Worm (Caenorhabditis elegans) whole organism, L1 larva: Measurements from ENCODE around the gene Y39A1A.22.
"Not testable (repeated sequence)": the region's sequence is repeated elsewhere in the genome, so short reads cannot be mapped to it uniquely, and the experiment has no call there.

Source experiments
- C04F5.9 ChIP-seq: sonication (generic microtip); optimal IDR thresholded peaks from 2 replicates; lab custom pipeline; 2016; ENCODE audit warnings: missing genetic modification characterization, missing compliant biosample characterization
- C16A3.4 ChIP-seq: fragments of 150-350 bp; optimal IDR thresholded peaks from 2 replicates; lab custom pipeline; 2014; ENCODE audit warnings: missing biosample characterization, missing genetic modification characterization
- F16B12.6 ChIP-seq: fragments of 150-350 bp; optimal IDR thresholded peaks from 2 replicates; lab custom pipeline; 2014; ENCODE audit warnings: missing biosample characterization, missing genetic modification characterization
- ceh-8 ChIP-seq: fragments of 200-800 bp; sonication (Bioruptor generic); optimal IDR thresholded peaks from 2 replicates; lab custom pipeline; 2018; ENCODE audit warnings: mild to moderate bottlenecking, missing genetic modification characterization, moderate library complexity, missing compliant biosample characterization
- ceh-82 ChIP-seq, 3 experiments: fragments of 150-350 bp in 1 of 3; sonication (generic microtip) in 2 of 3; optimal IDR thresholded peaks; 2 replicates each; lab custom pipeline; 2014 to 2017; ENCODE audit warnings: missing biosample characterization in 3 of 3, missing genetic modification characterization in 3 of 3
- dpl-1 ChIP-seq, 3 experiments: fragments of 150-350 bp in 2 of 3; sonication (generic microtip) in 1 of 3; optimal IDR thresholded peaks; 2 replicates each; lab custom pipeline; 2014 to 2017; ENCODE audit warnings: missing biosample characterization in 3 of 3, missing genetic modification characterization in 3 of 3, missing genetic modification reagents in 3 of 3
- dsc-1 ChIP-seq: sonication (generic microtip); optimal IDR thresholded peaks from 2 replicates; lab custom pipeline; 2016; ENCODE audit warnings: mild to moderate bottlenecking, missing genetic modification characterization, missing compliant biosample characterization
- efl-1 ChIP-seq, 4 experiments: fragments of 150-350 bp; optimal IDR thresholded peaks in 3 of 4; peaks in 1 of 4; 1 replicate in 1 of 4; 2 replicates in 3 of 4; lab custom pipeline; 2014; ENCODE audit warnings: missing biosample characterization in 2 of 4, missing genetic modification characterization in 2 of 4, missing genetic modification reagents in 2 of 4
- efl-3 ChIP-seq: fragments of 200-800 bp; sonication (Bioruptor generic); optimal IDR thresholded peaks from 2 replicates; lab custom pipeline; 2018; ENCODE audit warnings: mild to moderate bottlenecking, missing genetic modification characterization, missing compliant biosample characterization
- egl-13 ChIP-seq: sonication (generic microtip); optimal IDR thresholded peaks from 2 replicates; lab custom pipeline; 2016; ENCODE audit warnings: missing genotype, missing genetic modification reagents, missing genetic modification characterization, missing compliant biosample characterization
- egl-27 ChIP-seq, 2 experiments: fragments of 150-350 bp in 1 of 2; sonication (generic microtip); optimal IDR thresholded peaks; 3 replicates each; lab custom pipeline; 2017 to 2018; ENCODE audit warnings: missing biosample characterization in 2 of 2, missing genetic modification characterization in 2 of 2, missing genetic modification reagents in 2 of 2
- elt-3 ChIP-seq, 6 experiments: fragments of 150-350 bp in 1 of 6; sonication (generic microtip); optimal IDR thresholded peaks; 2 replicates each; lab custom pipeline; 2017 to 2018; ENCODE audit warnings: missing biosample characterization in 6 of 6, missing genetic modification characterization in 6 of 6, inconsistent platforms in 1 of 6
- fkh-8 ChIP-seq: sonication (generic microtip); optimal IDR thresholded peaks from 2 replicates; lab custom pipeline; 2016; ENCODE audit warnings: mild to moderate bottlenecking, missing genetic modification characterization, missing compliant biosample characterization
- fos-1 ChIP-seq: fragments of 150-350 bp; optimal IDR thresholded peaks from 2 replicates; lab custom pipeline; 2014; ENCODE audit warnings: missing biosample characterization, missing genetic modification characterization
- hlh-17 ChIP-seq: fragments of 200-800 bp; sonication (Bioruptor generic); optimal IDR thresholded peaks from 2 replicates; lab custom pipeline; 2018; ENCODE audit warnings: missing genetic modification characterization, mild to moderate bottlenecking, missing compliant biosample characterization, moderate library complexity, borderline replicate concordance
- irx-1 ChIP-seq: sonication (generic microtip); optimal IDR thresholded peaks from 2 replicates; lab custom pipeline; 2016; ENCODE audit warnings: missing genetic modification characterization, missing compliant biosample characterization
- isw-1 ChIP-seq: fragments of 200-800 bp; sonication (Bioruptor generic); IDR thresholded peaks from 2 replicates; pipeline ENCODE4 v1.3.6; 2022; ENCODE audit warnings: missing genetic modification characterization, missing compliant biosample characterization
- jun-1 ChIP-seq: fragments of 150-350 bp; optimal IDR thresholded peaks from 2 replicates; lab custom pipeline; 2014; ENCODE audit warnings: missing biosample characterization, missing genetic modification reagents, missing genetic modification characterization
- lin-13 ChIP-seq: fragments of 150-350 bp; optimal IDR thresholded peaks from 2 replicates; lab custom pipeline; 2014; ENCODE audit warnings: missing biosample characterization, missing genetic modification reagents, missing genetic modification characterization
- lin-14 ChIP-seq: fragments of 200-800 bp; sonication (Bioruptor generic); optimal IDR thresholded peaks from 2 replicates; lab custom pipeline; 2018; ENCODE audit warnings: mild to moderate bottlenecking, missing genetic modification characterization, moderate library complexity, missing compliant biosample characterization
- lin-15B ChIP-seq: fragments of 150-350 bp; sonication (generic microtip); optimal IDR thresholded peaks from 3 replicates; lab custom pipeline; 2014; ENCODE audit warnings: missing biosample characterization, missing genetic modification characterization
- lin-35 ChIP-seq, 2 experiments: fragments of 150-350 bp; optimal IDR thresholded peaks; 2 replicates each; lab custom pipeline; 2014; ENCODE audit warnings: missing biosample characterization in 2 of 2, missing genetic modification characterization in 2 of 2, missing genetic modification reagents in 2 of 2
- lsy-2 ChIP-seq, 2 experiments: fragments of 150-350 bp; optimal IDR thresholded peaks; 2 replicates each; lab custom pipeline; 2014; ENCODE audit warnings: missing biosample characterization in 2 of 2, missing genetic modification characterization in 2 of 2
- mdl-1 ChIP-seq, 2 experiments: fragments of 150-350 bp; optimal IDR thresholded peaks; 2 replicates each; lab custom pipeline; 2014 to 2017; ENCODE audit warnings: missing biosample characterization in 2 of 2, missing genetic modification characterization in 2 of 2, inconsistent platforms in 1 of 2
- mep-1 ChIP-seq: fragments of 150-350 bp; optimal IDR thresholded peaks from 2 replicates; lab custom pipeline; 2014; ENCODE audit warnings: missing biosample characterization, missing genetic modification characterization
- nhr-19 ChIP-seq: fragments of 200-800 bp; sonication (Bioruptor generic); conservative IDR thresholded peaks from 2 replicates; pipeline ENCODE4 v1.3.6; 2022; ENCODE audit warnings: missing genetic modification characterization, missing compliant biosample characterization
- nhr-20 ChIP-seq: sonication (generic microtip); optimal IDR thresholded peaks from 2 replicates; lab custom pipeline; 2016; ENCODE audit warnings: mild to moderate bottlenecking, missing genetic modification characterization, missing compliant biosample characterization
- nhr-237 ChIP-seq: fragments of 150-350 bp; optimal IDR thresholded peaks from 2 replicates; lab custom pipeline; 2014; ENCODE audit warnings: missing biosample characterization, missing genetic modification characterization
- nhr-28 ChIP-seq: fragments of 150-350 bp; optimal IDR thresholded peaks from 2 replicates; lab custom pipeline; 2014; ENCODE audit warnings: missing biosample characterization, missing genetic modification characterization
- nhr-47 ChIP-seq: sonication (generic microtip); optimal IDR thresholded peaks from 2 replicates; lab custom pipeline; 2016; ENCODE audit warnings: mild to moderate bottlenecking, missing genetic modification characterization, moderate library complexity, missing compliant biosample characterization
- nhr-71 ChIP-seq: sonication (generic microtip); optimal IDR thresholded peaks from 2 replicates; lab custom pipeline; 2016; ENCODE audit warnings: mild to moderate bottlenecking, missing genetic modification characterization, moderate library complexity, missing compliant biosample characterization
- nhr-76 ChIP-seq: sonication (generic microtip); optimal IDR thresholded peaks from 2 replicates; lab custom pipeline; 2017; ENCODE audit warnings: missing biosample characterization, missing genetic modification characterization
- nhr-77 ChIP-seq: fragments of 150-350 bp; optimal IDR thresholded peaks from 2 replicates; lab custom pipeline; 2014; ENCODE audit warnings: missing biosample characterization, missing genetic modification characterization
- nhr-84 ChIP-seq: sonication (generic microtip); optimal IDR thresholded peaks from 2 replicates; lab custom pipeline; 2017; ENCODE audit warnings: missing biosample characterization, missing genetic modification characterization
- nhr-85 ChIP-seq: sonication (generic microtip); peaks from one replicate; lab custom pipeline; 2016; ENCODE audit warnings: missing genetic modification characterization, inconsistent platforms, missing compliant biosample characterization
- nhr-90 ChIP-seq: sonication (generic microtip); optimal IDR thresholded peaks from 2 replicates; lab custom pipeline; 2016; ENCODE audit warnings: mild to moderate bottlenecking, missing genetic modification characterization, missing compliant biosample characterization; ENCODE audit not compliant: poor library complexity
- rnt-1 ChIP-seq: sonication (generic microtip); optimal IDR thresholded peaks from 2 replicates; lab custom pipeline; 2016; ENCODE audit warnings: mild to moderate bottlenecking, missing genetic modification characterization, moderate library complexity, missing compliant biosample characterization
- skn-1 ChIP-seq: fragments of 150-350 bp; optimal IDR thresholded peaks from 2 replicates; lab custom pipeline; 2014; ENCODE audit warnings: missing biosample characterization, missing genetic modification characterization
- snpc-4 ChIP-seq: fragments of 150-350 bp; optimal IDR thresholded peaks from 2 replicates; lab custom pipeline; 2014; ENCODE audit warnings: missing biosample characterization, missing genetic modification characterization
- snu-23 ChIP-seq: sonication (generic microtip); optimal IDR thresholded peaks from 2 replicates; lab custom pipeline; 2016; ENCODE audit warnings: missing genetic modification characterization, missing compliant biosample characterization
- swsn-7 ChIP-seq: sonication (generic microtip); optimal IDR thresholded peaks from 2 replicates; lab custom pipeline; 2016; ENCODE audit warnings: missing genetic modification characterization, missing compliant biosample characterization
- tbx-2 ChIP-seq: sonication (generic microtip); optimal IDR thresholded peaks from 2 replicates; lab custom pipeline; 2016; ENCODE audit warnings: missing genetic modification characterization, missing compliant biosample characterization
- tlp-1 ChIP-seq: fragments of 150-350 bp; optimal IDR thresholded peaks from 2 replicates; lab custom pipeline; 2014; ENCODE audit warnings: missing biosample characterization, missing genetic modification characterization
- unc-130 ChIP-seq: fragments of 150-350 bp; optimal IDR thresholded peaks from 2 replicates; lab custom pipeline; 2017; ENCODE audit warnings: missing biosample characterization, missing genetic modification characterization, inconsistent platforms
- unc-86 ChIP-seq: sonication (generic microtip); optimal IDR thresholded peaks from 2 replicates; lab custom pipeline; 2016; ENCODE audit warnings: missing genetic modification characterization, missing compliant biosample characterization
- xbp-1 ChIP-seq: sonication (generic microtip); optimal IDR thresholded peaks from 2 replicates; lab custom pipeline; 2016; ENCODE audit warnings: missing genetic modification characterization, missing compliant biosample characterization
- zip-4 ChIP-seq: fragments of 200-800 bp; sonication (Bioruptor generic); optimal IDR thresholded peaks from 2 replicates; lab custom pipeline; 2018; ENCODE audit warnings: mild to moderate bottlenecking, missing genetic modification characterization, moderate library complexity, missing compliant biosample characterization

Y39A1A.22 gene

ce11 chrIII:10750043-10750442 is 43.2 kb upstream of the Y39A1A.22 start, which contains the start of gene enu-3.6:
TSS of gene enu-3.6 (plus strand) at chrIII:10750434.
- TF ChIP-seq C16A3.4; nhr-84 (tag; lab: Kevin White, UChicago); nhr-28 (tag; lab: Kevin White, UChicago): not testable (repeated sequence)

ce11 chrIII:10747620-10748479 is 41.0 kb upstream of the Y39A1A.22 start, which contains the start of the genes ran-1 and dkc-1:
TSS of gene ran-1 (minus strand) at chrIII:10747728.
TSS of gene dkc-1 (plus strand) at chrIII:10748429.
- TF ChIP-seq C16A3.4 (peak; percentile 57), nhr-237 (tag; lab: Kevin White, UChicago) (no peak), unc-130 (tag; lab: Kevin White, UChicago) (peak; percentile 57), ceh-82 (tag; optimal IDR thresholded peaks at IDR 0.05; lab: Kevin White, UChicago) (peak; percentile 31 to 70 (median 35)), mep-1 (tag; lab: Kevin White, UChicago) (peak; percentile 72), unc-86 (tag; lab: Kevin White, UChicago) (no peak), hlh-17 (GFP tag; lab: Kevin White, UChicago) (no peak), nhr-20 (tag; lab: Kevin White, UChicago) (peak; percentile 55), lin-13 (peak; percentile 16), F16B12.6 (peak; percentile 63), nhr-47 (peak; percentile 47), nhr-84 (tag; lab: Kevin White, UChicago) (no peak), isw-1 (GFP tag; lab: Robert Waterston, UW) (peak; percentile 23), efl-3 (no peak), lin-15B (tag; lab: Kevin White, UChicago) (peak; percentile 67), tlp-1 (tag; lab: Kevin White, UChicago) (no peak), ceh-8 (GFP tag; lab: Kevin White, UChicago) (no peak), C04F5.9 (tag; lab: Kevin White, UChicago) (no peak), zip-4 (GFP tag; lab: Kevin White, UChicago) (peak; percentile 77), snpc-4 (peak; percentile 42), dpl-1 (GFP tag; optimal IDR thresholded peaks at IDR 0.05; lab: Kevin White, UChicago) (peak; percentile 84 to 89 (median 84)), egl-27 (tag; optimal IDR thresholded peaks at IDR 0.05; lab: Kevin White, UChicago) (no peak), tbx-2 (peak; percentile 53), nhr-76 (tag; lab: Kevin White, UChicago) (no peak), nhr-85 (tag; lab: Kevin White, UChicago) (peak; percentile 78), fkh-8 (tag; lab: Kevin White, UChicago) (peak; percentile 73), nhr-77 (tag; lab: Kevin White, UChicago) (peak; percentile 59), nhr-19 (GFP tag; lab: Robert Waterston, UW) (peak; percentile 38), rnt-1 (tag; lab: Kevin White, UChicago) (peak; percentile 46), nhr-90 (peak; percentile 19), lin-14 (peak; percentile 68), swsn-7 (tag; lab: Kevin White, UChicago) (peak; percentile 56), mdl-1 (tag; optimal IDR thresholded peaks at IDR 0.05; lab: Kevin White, UChicago) (peak in 1 of 2 experiments; percentile 53), lin-35 (GFP tag; optimal IDR thresholded peaks at IDR 0.05; lab: Kevin White, UChicago) (peak; percentile 88 to 91), dsc-1 (peak; percentile 19), nhr-71 (tag; lab: Kevin White, UChicago) (peak; percentile 64), irx-1 (tag; lab: Kevin White, UChicago) (peak; percentile 35), xbp-1 (tag; lab: Kevin White, UChicago) (peak; percentile 55), elt-3 (tag; optimal IDR thresholded peaks at IDR 0.05; lab: Kevin White, UChicago) (peak in 2 of 6 experiments; percentile 5 to 52), snu-23 (GFP tag; lab: Kevin White, UChicago) (peak; percentile 78), egl-13 (no peak), fos-1 (no peak), lsy-2 (tag; optimal IDR thresholded peaks at IDR 0.05; lab: Kevin White, UChicago) (peak; percentile 71 to 85), efl-1 (optimal IDR thresholded peaks at IDR 0.05; lab: Kevin White, UChicago) (peak; percentile 81 to 86), efl-1 (GFP tag; optimal IDR thresholded peaks at IDR 0.05 in 1 of 2; lab: Kevin White, UChicago) (peak; percentile 85 to 96), jun-1 (tag; lab: Kevin White, UChicago) (peak; percentile 42), skn-1 (tag; lab: Kevin White, UChicago) (peak; percentile 30)
- TF ChIP-seq, all 84 proteins: peak for 34
